Fruit fly (Drosophila melanogaster): ENCODE results near the gene beta4GalT7.

Gene beta4GalT7

dm6 chr3R:25027281-25028219, 4.5 kb downstream of the beta4GalT7 start (continued):
- TF ChIP-seq fru (GFP tag; optimal IDR thresholded peaks at IDR 0.05) (no peak), sage (GFP tag; optimal IDR thresholded peaks at IDR 0.05) (no peak), Sp1 (GFP tag; optimal IDR thresholded peaks at IDR 0.05) (peak; percentile 79)

- TF ChIP-seq CrebA (GFP tag; optimal IDR thresholded peaks at IDR 0.05; ENCODE audit: borderline replicate concordance), result no peak
- no peak for TF ChIP-seq brk (GFP tag; optimal IDR thresholded peaks at IDR 0.05)
- TF ChIP-seq jim (GFP tag; optimal IDR thresholded peaks at IDR 0.05), result no peak
- no peak for TF ChIP-seq dmrt93B (GFP tag; optimal IDR thresholded peaks at IDR 0.05)
- TF ChIP-seq Myc (optimal IDR thresholded peaks at IDR 0.05), result no peak
- no peak for TF ChIP-seq CG32264 (GFP tag; optimal IDR thresholded peaks at IDR 0.05)
- TF ChIP-seq rgr (GFP tag; optimal IDR thresholded peaks at IDR 0.05), result no peak
- no peak for TF ChIP-seq ey (GFP tag; optimal IDR thresholded peaks at IDR 0.05)
- no peak for TF ChIP-seq tai (GFP tag; optimal IDR thresholded peaks at IDR 0.05)
- TF ChIP-seq dl (GFP tag; optimal IDR thresholded peaks at IDR 0.05; ENCODE audit: insufficient read depth in 1 of 2, partially characterized antibody in 2 of 2), result no peak
- no peak for TF ChIP-seq OdsH (GFP tag; optimal IDR thresholded peaks at IDR 0.05)
- TF ChIP-seq GATAd (GFP tag; optimal IDR thresholded peaks at IDR 0.05), result no peak
- TF ChIP-seq sage (GFP tag; optimal IDR thresholded peaks at IDR 0.05), result no peak
Measured at dm6 chr3R:25032686-25033085, 9.6 kb downstream of the beta4GalT7 start.

- TF ChIP-seq fru (GFP tag; optimal IDR thresholded peaks at IDR 0.05) (no peak), Hr83 (GFP tag; optimal IDR thresholded peaks at IDR 0.05; ENCODE audit: poor library complexity, severe bottlenecking) (peak; percentile 20)
Measured at dm6 chr3R:25033142-25033586, 10.1 kb downstream of the beta4GalT7 start, which contains the start of gene Smg6. TSS of gene Smg6 (minus strand) at chr3R:25033465.

- TF ChIP-seq GATAd (GFP tag; optimal IDR thresholded peaks at IDR 0.05), result no peak
- no peak for TF ChIP-seq jim (GFP tag; optimal IDR thresholded peaks at IDR 0.05)
- TF ChIP-seq Jra (GFP tag; optimal IDR thresholded peaks at IDR 0.05), result no peak
- no peak for TF ChIP-seq OdsH (GFP tag; optimal IDR thresholded peaks at IDR 0.05)
- TF ChIP-seq Dfd (GFP tag; optimal IDR thresholded peaks at IDR 0.05), result no peak
- no peak for TF ChIP-seq foxo (GFP tag; optimal IDR thresholded peaks at IDR 0.05)
- no peak for TF ChIP-seq CrebA (GFP tag; optimal IDR thresholded peaks at IDR 0.05; ENCODE audit: borderline replicate concordance)
- TF ChIP-seq Hr83 (GFP tag; optimal IDR thresholded peaks at IDR 0.05; ENCODE audit: poor library complexity, severe bottlenecking), result no peak
- TF ChIP-seq h (GFP tag; optimal IDR thresholded peaks at IDR 0.05), result no peak
- no peak for TF ChIP-seq ey (GFP tag; optimal IDR thresholded peaks at IDR 0.05)
- no peak for TF ChIP-seq Mio (GFP tag; optimal IDR thresholded peaks at IDR 0.05)
- TF ChIP-seq psq (GFP tag; optimal IDR thresholded peaks at IDR 0.05), result no peak
- TF ChIP-seq sv (GFP tag; optimal IDR thresholded peaks at IDR 0.05), result no peak
Measured at dm6 chr3R:25036644-25037043, 13.6 kb downstream of the beta4GalT7 start, which contains the start of gene CG31115. TSS of gene CG31115 (plus strand) at chr3R:25036944.

- TF ChIP-seq foxo (GFP tag; optimal IDR thresholded peaks at IDR 0.05) (no peak), fru (GFP tag; optimal IDR thresholded peaks at IDR 0.05) (no peak), Hr83 (GFP tag; optimal IDR thresholded peaks at IDR 0.05; ENCODE audit: poor library complexity, severe bottlenecking) (peak; percentile 20), rgr (GFP tag; optimal IDR thresholded peaks at IDR 0.05) (no peak), psq (GFP tag; optimal IDR thresholded peaks at IDR 0.05) (peak; percentile 21), CG32264 (GFP tag; optimal IDR thresholded peaks at IDR 0.05) (peak; percentile 33), N (GFP tag; optimal IDR thresholded peaks at IDR 0.05) (no peak), Myc (optimal IDR thresholded peaks at IDR 0.05) (peak; percentile 64), Hnf4 (GFP tag; optimal IDR thresholded peaks at IDR 0.05) (no peak), Jra (GFP tag; optimal IDR thresholded peaks at IDR 0.05) (peak; percentile 64), OdsH (GFP tag; optimal IDR thresholded peaks at IDR 0.05) (peak; percentile 49), woc (GFP tag; optimal IDR thresholded peaks at IDR 0.05) (no peak), GATAd (GFP tag; optimal IDR thresholded peaks at IDR 0.05) (no peak), Vsx2 (GFP tag; optimal IDR thresholded peaks at IDR 0.05; ENCODE audit: partially characterized antibody) (no peak), sv (GFP tag; optimal IDR thresholded peaks at IDR 0.05) (peak; percentile 72), ey (GFP tag; optimal IDR thresholded peaks at IDR 0.05) (peak; percentile 57), h (GFP tag; optimal IDR thresholded peaks at IDR 0.05) (no peak), CG9705 (GFP tag; optimal IDR thresholded peaks at IDR 0.05) (no peak), Mio (GFP tag; optimal IDR thresholded peaks at IDR 0.05) (peak; percentile 26)
Measured at dm6 chr3R:25039028-25039476, 16.0 kb downstream of the beta4GalT7 start, which contains the start of the genes Ythdf and bai. TSS of gene Ythdf (minus strand) at chr3R:25039249. TSS of gene bai (plus strand) at chr3R:25039374.
